Fruit fly (Drosophila melanogaster) whole organism, embryonic: ENCODE measurements around the gene wwk.
A peak's percentile ranks its signal among the peaks of the same experiment; 100 is the strongest.

ENCODE experiments used
- Abd-B ChIP-seq: fragments of 200-800 bp; sonication (Bioruptor generic); optimal IDR thresholded peaks from 2 replicates; lab custom pipeline; 2018; ENCODE audit warnings: missing biosample characterization, mild to moderate bottlenecking, missing genetic modification characterization, moderate library complexity
- Ada2b ChIP-seq: fragments of 200-800 bp; sonication (Bioruptor generic); IDR thresholded peaks from 2 replicates; pipeline ENCODE4 v1.3.6; 2022; ENCODE audit warnings: missing biosample characterization, missing genetic modification characterization
- B-H2 ChIP-seq: fragments of 200-800 bp; sonication (Bioruptor generic); optimal IDR thresholded peaks from 2 replicates; lab custom pipeline; 2018; ENCODE audit warnings: missing biosample characterization, mild to moderate bottlenecking, missing genetic modification characterization
- CG10209 ChIP-seq: fragments of 200-800 bp; sonication (Bioruptor generic); optimal IDR thresholded peaks from 3 replicates; lab custom pipeline; 2017; ENCODE audit warnings: missing biosample characterization, mild to moderate bottlenecking, missing genetic modification characterization, missing genetic modification reagents
- CG10543 ChIP-seq: fragments of 200-800 bp; sonication (Bioruptor generic); optimal IDR thresholded peaks from 3 replicates; lab custom pipeline; 2017; ENCODE audit warnings: missing biosample characterization, mild to moderate bottlenecking, missing genetic modification characterization, moderate library complexity
- CG11085 ChIP-seq: fragments of 200-800 bp; sonication (Bioruptor generic); IDR thresholded peaks from 2 replicates; pipeline ENCODE4 v1.3.6; 2022; ENCODE audit warnings: missing biosample characterization, missing genetic modification characterization
- CG11695 ChIP-seq: fragments of 200-800 bp; sonication (Bioruptor generic); IDR thresholded peaks from 3 replicates; pipeline ENCODE4 v1.3.6; 2022; ENCODE audit warnings: missing biosample characterization, missing genetic modification characterization
- CG12299 ChIP-seq: fragments of 200-800 bp; sonication (Bioruptor generic); optimal IDR thresholded peaks from 2 replicates; lab custom pipeline; 2018; ENCODE audit warnings: missing biosample characterization, mild to moderate bottlenecking, missing genetic modification characterization
- CG17361 ChIP-seq: fragments of 200-800 bp; sonication (Bioruptor generic); IDR thresholded peaks from 3 replicates; pipeline ENCODE4 v1.3.6; 2022; ENCODE audit warnings: missing biosample characterization, missing genetic modification characterization
- CG18262 ChIP-seq: fragments of 200-800 bp; optimal IDR thresholded peaks from 3 replicates; lab custom pipeline; 2019; ENCODE audit warnings: missing biosample characterization, mild to moderate bottlenecking, missing genetic modification characterization, moderate library complexity
- CG2202 ChIP-seq: fragments of 200-800 bp; sonication (Bioruptor generic); optimal IDR thresholded peaks from 2 replicates; lab custom pipeline; 2018; ENCODE audit warnings: missing biosample characterization, mild to moderate bottlenecking, missing genetic modification characterization
- CG30403 ChIP-seq: fragments of 200-800 bp; sonication (Bioruptor generic); optimal IDR thresholded peaks from 3 replicates; lab custom pipeline; 2016; ENCODE audit warnings: missing biosample characterization, missing genetic modification characterization
- CG33213 ChIP-seq: fragments of 200-800 bp; sonication (Bioruptor generic); optimal IDR thresholded peaks from 3 replicates; lab custom pipeline; 2016; ENCODE audit warnings: missing biosample characterization, missing genetic modification characterization
- CG3407 ChIP-seq: fragments of 200-800 bp; sonication (Bioruptor generic); optimal IDR thresholded peaks from 2 replicates; lab custom pipeline; 2018; ENCODE audit warnings: missing biosample characterization, mild to moderate bottlenecking, missing genetic modification characterization
- CG8089 ChIP-seq: fragments of 200-800 bp; sonication (Bioruptor generic); optimal IDR thresholded peaks from 3 replicates; lab custom pipeline; 2016; ENCODE audit warnings: missing biosample characterization, missing genetic modification characterization
- CG8478 ChIP-seq: fragments of >200 bp; optimal IDR thresholded peaks from 2 replicates; lab custom pipeline; 2018
- CG9932 ChIP-seq: fragments of 200-800 bp; sonication (Bioruptor generic); IDR thresholded peaks from 2 replicates; pipeline ENCODE4 v1.3.6; 2022; ENCODE audit warnings: missing biosample characterization, missing genetic modification characterization
- CHES-1-like ChIP-seq: fragments of 200-800 bp; sonication (Bioruptor generic); optimal IDR thresholded peaks from 2 replicates; lab custom pipeline; 2016; ENCODE audit warnings: missing biosample characterization, missing genetic modification characterization
- Drgx ChIP-seq: fragments of 200-800 bp; sonication (Bioruptor generic); IDR thresholded peaks from 2 replicates; pipeline ENCODE4 v1.3.6; 2022; ENCODE audit warnings: missing biosample characterization, missing genetic modification characterization
- E2f2 ChIP-seq: fragments of 200-800 bp; sonication (Bioruptor generic); IDR thresholded peaks from 2 replicates; pipeline ENCODE4 v1.3.6; 2022; ENCODE audit warnings: missing biosample characterization, missing genetic modification characterization
- ERR ChIP-seq: fragments of 200-800 bp; sonication (Bioruptor generic); optimal IDR thresholded peaks from 2 replicates; lab custom pipeline; 2016; ENCODE audit warnings: missing biosample characterization, missing genetic modification characterization
- Ets97D ChIP-seq: fragments of 200-800 bp; sonication (Bioruptor generic); optimal IDR thresholded peaks from 3 replicates; lab custom pipeline; 2016; ENCODE audit warnings: missing biosample characterization, missing genetic modification characterization
- HmgD ChIP-seq: fragments of 200-800 bp; sonication (Bioruptor generic); optimal IDR thresholded peaks from 3 replicates; lab custom pipeline; 2016; ENCODE audit warnings: missing biosample characterization, missing genetic modification characterization
- Hr39 ChIP-seq: fragments of >200 bp; optimal IDR thresholded peaks from 2 replicates; lab custom pipeline; 2017
- Kr ChIP-seq: fragments of 200-800 bp; sonication (Bioruptor generic); optimal IDR thresholded peaks from 2 replicates; lab custom pipeline; 2017; ENCODE audit warnings: missing biosample characterization, mild to moderate bottlenecking, missing genetic modification characterization
- Lim3 ChIP-seq: fragments of 200-800 bp; sonication (Bioruptor generic); IDR thresholded peaks from 2 replicates; pipeline ENCODE4 v1.3.6; 2022; ENCODE audit warnings: missing biosample characterization, missing genetic modification characterization
- Rfx ChIP-seq: fragments of 200-800 bp; sonication (Bioruptor generic); IDR thresholded peaks from 2 replicates; pipeline ENCODE4 v1.3.6; 2022; ENCODE audit warnings: missing biosample characterization, missing genetic modification characterization
- Sin3A ChIP-seq: fragments of >200 bp; optimal IDR thresholded peaks from 2 replicates; lab custom pipeline; 2018
- Sox100B ChIP-seq: fragments of 200-800 bp; sonication (Bioruptor generic); optimal IDR thresholded peaks from 3 replicates; lab custom pipeline; 2018; ENCODE audit warnings: missing biosample characterization, mild to moderate bottlenecking, missing genetic modification characterization
- Sry-δ ChIP-seq: fragments of 200-800 bp; sonication (Bioruptor generic); optimal IDR thresholded peaks from 2 replicates; lab custom pipeline; 2016; ENCODE audit warnings: missing biosample characterization, missing genetic modification characterization
- Ssrp ChIP-seq: fragments of 200-800 bp; sonication (Bioruptor generic); optimal IDR thresholded peaks from 2 replicates; lab custom pipeline; 2018; ENCODE audit warnings: missing biosample characterization, mild to moderate bottlenecking, missing genetic modification characterization, moderate library complexity
- Xbp1 ChIP-seq: fragments of 200-800 bp; sonication (Bioruptor generic); optimal IDR thresholded peaks from 3 replicates; lab custom pipeline; 2016; ENCODE audit warnings: missing biosample characterization, mild to moderate bottlenecking, missing genetic modification characterization
- Xrp1 ChIP-seq: fragments of 200-800 bp; sonication (Bioruptor generic); IDR thresholded peaks from 2 replicates; pipeline ENCODE4 v1.3.6; 2022; ENCODE audit warnings: missing biosample characterization, missing genetic modification characterization
- YL-1 ChIP-seq: fragments of 200-800 bp; sonication (Bioruptor generic); optimal IDR thresholded peaks from 3 replicates; lab custom pipeline; 2017; ENCODE audit warnings: missing biosample characterization, mild to moderate bottlenecking, missing genetic modification characterization
- ara ChIP-seq: fragments of 200-800 bp; sonication (Bioruptor generic); IDR thresholded peaks from 2 replicates; pipeline ENCODE4 v1.3.6; 2022; ENCODE audit warnings: missing biosample characterization, missing genetic modification characterization
- cad ChIP-seq: fragments of >200 bp; optimal IDR thresholded peaks from 2 replicates; lab custom pipeline; 2017; ENCODE audit warnings: missing biosample characterization, missing genetic modification characterization
- chinmo ChIP-seq: fragments of 200-800 bp; sonication (Bioruptor generic); IDR thresholded peaks from 4 replicates; pipeline ENCODE4 v1.3.6; 2022; ENCODE audit warnings: missing biosample characterization, missing genetic modification characterization; ENCODE audit not compliant: partially characterized antibody
- ci ChIP-seq: fragments of 200-800 bp; sonication (Bioruptor generic); IDR thresholded peaks from 3 replicates; pipeline ENCODE4 v1.3.6; 2022; ENCODE audit warnings: missing biosample characterization, missing genetic modification characterization
- dati ChIP-seq: fragments of 200-800 bp; sonication (Bioruptor generic); IDR thresholded peaks from 2 replicates; pipeline ENCODE4 v1.3.6; 2022; ENCODE audit warnings: missing biosample characterization, missing genetic modification characterization
- dm ChIP-seq: fragments of 200-800 bp; sonication (Bioruptor generic); optimal IDR thresholded peaks from 3 replicates; lab custom pipeline; 2016; ENCODE audit warnings: missing biosample characterization, missing genetic modification characterization
- dmrt99B ChIP-seq: fragments of 200-800 bp; sonication (Bioruptor generic); optimal IDR thresholded peaks from 2 replicates; lab custom pipeline; 2018; ENCODE audit warnings: missing biosample characterization, mild to moderate bottlenecking, missing genetic modification characterization, moderate library complexity
- gcm ChIP-seq: fragments of 200-800 bp; sonication (Bioruptor generic); optimal IDR thresholded peaks from 2 replicates; lab custom pipeline; 2019; ENCODE audit warnings: missing biosample characterization, mild to moderate bottlenecking, missing genetic modification characterization, moderate library complexity
- inv ChIP-seq: fragments of 200-800 bp; sonication (Bioruptor generic); IDR thresholded peaks from 2 replicates; pipeline ENCODE4 v1.3.6; 2022; ENCODE audit warnings: missing biosample characterization, missing genetic modification characterization; ENCODE audit not compliant: partially characterized antibody
- jing ChIP-seq: fragments of 200-800 bp; sonication (Bioruptor generic); optimal IDR thresholded peaks from 2 replicates; lab custom pipeline; 2018; ENCODE audit warnings: missing biosample characterization, mild to moderate bottlenecking, missing genetic modification characterization
- kay ChIP-seq: fragments of 200-800 bp; sonication (Bioruptor generic); optimal IDR thresholded peaks from 2 replicates; lab custom pipeline; 2016; ENCODE audit warnings: missing biosample characterization, missing genetic modification characterization
- maf-S ChIP-seq: fragments of 200-800 bp; sonication (Bioruptor generic); optimal IDR thresholded peaks from 2 replicates; lab custom pipeline; 2016; ENCODE audit warnings: missing biosample characterization, missing genetic modification characterization
- mam ChIP-seq: fragments of 200-800 bp; sonication (Bioruptor generic); optimal IDR thresholded peaks from 3 replicates; lab custom pipeline; 2016; ENCODE audit warnings: missing biosample characterization, missing genetic modification characterization
- pzg ChIP-seq: fragments of 200-800 bp; sonication (Bioruptor generic); optimal IDR thresholded peaks from 3 replicates; lab custom pipeline; 2018; ENCODE audit warnings: missing biosample characterization, mild to moderate bottlenecking, missing genetic modification characterization, moderate library complexity
- seq ChIP-seq: fragments of 200-800 bp; sonication (Bioruptor generic); IDR thresholded peaks from 2 replicates; pipeline ENCODE4 v1.3.6; 2022; ENCODE audit warnings: missing biosample characterization, missing genetic modification characterization
- slou ChIP-seq: fragments of 200-800 bp; sonication (Bioruptor generic); optimal IDR thresholded peaks from 3 replicates; lab custom pipeline; 2016; ENCODE audit warnings: missing biosample characterization, missing genetic modification characterization
- tx ChIP-seq: fragments of 200-800 bp; sonication (Bioruptor generic); optimal IDR thresholded peaks from 2 replicates; lab custom pipeline; 2016; ENCODE audit warnings: missing biosample characterization, missing genetic modification characterization
- unpg ChIP-seq: fragments of 200-800 bp; sonication (Bioruptor generic); optimal IDR thresholded peaks from 3 replicates; lab custom pipeline; 2018; ENCODE audit warnings: missing biosample characterization, mild to moderate bottlenecking, missing genetic modification characterization, moderate library complexity
- zen2 ChIP-seq: fragments of 200-800 bp; sonication (Bioruptor generic); IDR thresholded peaks from 3 replicates; pipeline ENCODE4 v1.3.6; 2022; ENCODE audit warnings: missing biosample characterization, missing genetic modification characterization; ENCODE audit not compliant: partially characterized antibody

The wwk gene

dm6 chr2L:15060580-15061005 lies 14.0 kb upstream of the wwk start, which contains the start of gene TfIIS (continued):
- TF ChIP-seq CG10543 (GFP tag; lab: Kevin White, UChicago) (no peak), unpg (GFP tag; lab: Kevin White, UChicago) (no peak), CG30403 (GFP tag; lab: Kevin White, UChicago) (no peak), Hr39 (no peak), CG11695 (no peak), dmrt99B (tag; lab: Kevin White, UChicago) (no peak), tx (GFP tag; lab: Kevin White, UChicago) (no peak), cad (no peak), dm (GFP tag; lab: Kevin White, UChicago) (peak; percentile 74), HmgD (GFP tag; lab: Kevin White, UChicago) (peak; percentile 93), Ets97D (GFP tag; lab: Kevin White, UChicago) (peak; percentile 90), Ssrp (no peak), mam (GFP tag; lab: Kevin White, UChicago) (peak; percentile 48), Abd-B (GFP tag; lab: Kevin White, UChicago) (peak; percentile 80), dati (GFP tag; lab: Robert Waterston, UW) (no peak), pzg (GFP tag; lab: Kevin White, UChicago) (peak; percentile 97), Xbp1 (GFP tag; lab: Kevin White, UChicago) (no peak), YL-1 (GFP tag; lab: Kevin White, UChicago) (peak; percentile 50), CG3407 (GFP tag; lab: Kevin White, UChicago) (no peak), CG11085 (GFP tag; lab: Robert Waterston, UW) (no peak), gcm (GFP tag; lab: Kevin White, UChicago) (no peak), CG17361 (GFP tag; lab: Robert Waterston, UW) (no peak), Sox100B (GFP tag; lab: Kevin White, UChicago) (no peak), ERR (GFP tag; lab: Kevin White, UChicago) (peak; percentile 3), CG8089 (no peak), ci (peak; percentile 57; the same call in 1 of the 3 replicates), Kr (GFP tag; lab: Kevin White, UChicago) (no peak), chinmo (GFP tag; lab: Robert Waterston, UW) (0 out of 4 replicates have a peak, but pooled peaks have one; percentile 36), E2f2 (GFP tag; lab: Robert Waterston, UW) (peak; percentile 83), Rfx (GFP tag; lab: Robert Waterston, UW) (peak; percentile 54), inv (GFP tag; lab: Robert Waterston, UW) (peak; percentile 14; the same call in 1 of the 2 replicates), maf-S (GFP tag; lab: Kevin White, UChicago) (no peak), Drgx (GFP tag; lab: Robert Waterston, UW) (0 out of 2 replicates have a peak, but pooled peaks have one; percentile 30), ara (GFP tag; lab: Robert Waterston, UW) (no peak), CG33213 (GFP tag; lab: Kevin White, UChicago) (peak; percentile 84), CG10209 (GFP tag; lab: Kevin White, UChicago) (no peak), CG2202 (tag; lab: Kevin White, UChicago) (no peak), kay (GFP tag; lab: Kevin White, UChicago) (no peak), B-H2 (no peak), zen2 (no peak), Lim3 (GFP tag; lab: Robert Waterston, UW) (no peak), CG9932 (GFP tag; lab: Robert Waterston, UW) (peak; percentile 50), slou (GFP tag; lab: Kevin White, UChicago) (no peak), seq (GFP tag; lab: Robert Waterston, UW) (no peak), CG8478 (lab: Kevin White, UChicago) (peak; percentile 79), CHES-1-like (GFP tag; lab: Kevin White, UChicago) (peak; percentile 51), CG18262 (tag; lab: Kevin White, UChicago) (no peak), Xrp1 (GFP tag; lab: Robert Waterston, UW) (no peak), Sin3A (lab: Kevin White, UChicago) (peak; percentile 74), Sry-δ (GFP tag; lab: Kevin White, UChicago) (peak; percentile 67), Ada2b (no peak), jing (GFP tag; lab: Kevin White, UChicago) (no peak), CG12299 (tag; lab: Kevin White, UChicago) (no peak)
